Fruit fly (Drosophila melanogaster) whole organism: ENCODE data around the gene CG45100.

Experiments
- CG8478 ChIP-seq: fragments of >200 bp; optimal IDR thresholded peaks from 2 replicates; lab custom pipeline; 2018; ENCODE audit warnings: inconsistent platforms
- EcR ChIP-seq, 2 experiments: fragments of >200 bp; optimal IDR thresholded peaks; 2 replicates each; lab custom pipeline; 2017; ENCODE audit warnings: missing biosample characterization in 2 of 2, missing genetic modification characterization in 2 of 2, missing genetic modification reagents in 2 of 2
- pan ChIP-seq: fragments of >200 bp; optimal IDR thresholded peaks from 2 replicates; lab custom pipeline; 2017
- psq ChIP-seq: fragments of >200 bp; optimal IDR thresholded peaks from 2 replicates; lab custom pipeline; 2017
- usp ChIP-seq: fragments of >200 bp; optimal IDR thresholded peaks from 2 replicates; lab custom pipeline; 2017; ENCODE audit warnings: missing biosample characterization, missing genetic modification characterization, mixed read lengths

- TF ChIP-seq CG8478 (lab: Kevin White, UChicago) (no peak), usp (GFP tag; lab: Kevin White, UChicago) (no peak), pan (no peak), EcR (GFP tag; optimal IDR thresholded peaks at IDR 0.05; lab: Kevin White, UChicago) (no peak), psq (lab: Kevin White, UChicago) (no peak)
These were observed 9.9 kb downstream of the CG45100 start, which contains the start of gene PEK for dm6 chr3R:5464481-5464880.
